Worm (Caenorhabditis elegans): ENCODE measurements around the gene nduc-2.

The nduc-2 gene

ce11 chrIII:2780283-2780682 lies 6.4 kb upstream of the nduc-2 start:
- no peak for TF ChIP-seq unc-39 (tag; optimal IDR thresholded peaks at IDR 0.05)
- no peak for TF ChIP-seq zag-1 (tag; optimal IDR thresholded peaks at IDR 0.05)
- no peak for TF ChIP-seq egl-43 (GFP tag; IDR thresholded peaks at IDR 0.05)
- no peak for TF ChIP-seq saeg-2 (GFP tag; IDR thresholded peaks at IDR 0.05)
- no peak for TF ChIP-seq set-16 (GFP tag; IDR thresholded peaks at IDR 0.05)
- no peak for TF ChIP-seq spr-1 (tag; optimal IDR thresholded peaks at IDR 0.05)
- no peak for TF ChIP-seq mxl-2 (GFP tag; conservative IDR thresholded peaks at IDR 0.05)
- TF ChIP-seq php-3 (GFP tag; IDR thresholded peaks at IDR 0.05), result no peak
- TF ChIP-seq fkh-10 (GFP tag; optimal IDR thresholded peaks at IDR 0.05), result no peak
- no peak for TF ChIP-seq Y75B8A.6 (GFP tag; IDR thresholded peaks at IDR 0.05)
- no peak for TF ChIP-seq hlh-11 (tag; optimal IDR thresholded peaks at IDR 0.05)
- TF ChIP-seq mep-1 (tag; optimal IDR thresholded peaks at IDR 0.05), result no peak
- peak; percentile 5 to 8 for TF ChIP-seq mdl-1 (tag; optimal IDR thresholded peaks at IDR 0.05)
- no peak for TF ChIP-seq skn-1 (tag; optimal IDR thresholded peaks at IDR 0.05)
- TF ChIP-seq lsy-2 (tag; optimal IDR thresholded peaks at IDR 0.05), result no peak
- no peak for TF ChIP-seq vab-7 (GFP tag; IDR thresholded peaks at IDR 0.05)
- no peak for TF ChIP-seq ceh-82 (tag; optimal IDR thresholded peaks at IDR 0.05)
- TF ChIP-seq hlh-30 (tag; optimal IDR thresholded peaks at IDR 0.05; ENCODE audit: insufficient read depth), result peak; percentile 38

- TF ChIP-seq nhr-25 (tag; optimal IDR thresholded peaks at IDR 0.05; ENCODE audit: borderline replicate concordance, insufficient read depth), result no peak
- TF ChIP-seq dpl-1 (GFP tag; optimal IDR thresholded peaks at IDR 0.05), result peak; percentile 76
- no peak for TF ChIP-seq nhr-28 (tag; optimal IDR thresholded peaks at IDR 0.05)
- no peak for TF ChIP-seq daf-8 (GFP tag; IDR thresholded peaks at IDR 0.05)
- TF ChIP-seq lsy-2 (tag; optimal IDR thresholded peaks at IDR 0.05), result peak; percentile 90 to 99
- no peak for TF ChIP-seq saeg-2 (GFP tag; IDR thresholded peaks at IDR 0.05)
- no peak for TF ChIP-seq ceh-20 (GFP tag; IDR thresholded peaks at IDR 0.05)
- no peak for TF ChIP-seq skn-1 (tag; optimal IDR thresholded peaks at IDR 0.05)
- no peak for TF ChIP-seq Y105C5A.15 (GFP tag; IDR thresholded peaks at IDR 0.05)
- TF ChIP-seq rbr-2 (tag; optimal IDR thresholded peaks at IDR 0.05), result peak; percentile 21
- TF ChIP-seq daf-16 (GFP tag; optimal IDR thresholded peaks at IDR 0.05), result no peak
- peak; percentile 13 for TF ChIP-seq daf-16 (tag; optimal IDR thresholded peaks at IDR 0.05)
- TF ChIP-seq madf-5 (GFP tag; IDR thresholded peaks at IDR 0.05), result no peak
- TF ChIP-seq dmd-6 (GFP tag; IDR thresholded peaks at IDR 0.05), result no peak
- TF ChIP-seq mes-2 (tag; optimal IDR thresholded peaks at IDR 0.05; ENCODE audit: poor library complexity, severe bottlenecking), result peak; percentile 66
- TF ChIP-seq pha-4 (GFP tag; IDR thresholded peaks at IDR 0.05), result no peak
- peak; percentile 79 for TF ChIP-seq pha-4 (tag; optimal IDR thresholded peaks at IDR 0.05)
- no peak for TF ChIP-seq lin-39 (tag; optimal IDR thresholded peaks at IDR 0.05)
- no peak for TF ChIP-seq aly-2 (tag; optimal IDR thresholded peaks at IDR 0.05)
- peak; percentile 73 for TF ChIP-seq lin-38 (GFP tag; IDR thresholded peaks at IDR 0.05)
- peak; percentile 18 for TF ChIP-seq fkh-10 (GFP tag; optimal IDR thresholded peaks at IDR 0.05)
- TF ChIP-seq hmg-1.1 (GFP tag; IDR thresholded peaks at IDR 0.05), result 0 out of 2 replicates have a peak, but pooled peaks have one; percentile 27
- TF ChIP-seq mep-1 (tag; optimal IDR thresholded peaks at IDR 0.05), result peak; percentile 28
- TF ChIP-seq hlh-11 (tag; optimal IDR thresholded peaks at IDR 0.05), result peak; percentile 3
- no peak for TF ChIP-seq ZK337.2 (GFP tag; IDR thresholded peaks at IDR 0.05)
- TF ChIP-seq F49E8.2 (tag; optimal IDR thresholded peaks at IDR 0.05; ENCODE audit: borderline replicate concordance), result no peak
These were observed 5.9 kb upstream of the nduc-2 start, which contains the start of gene Y71H2AM.6 for ce11 chrIII:2780793-2781192. Gene Y71H2AM.6 (plus strand): TSS chrIII:2781056.

DNA sequence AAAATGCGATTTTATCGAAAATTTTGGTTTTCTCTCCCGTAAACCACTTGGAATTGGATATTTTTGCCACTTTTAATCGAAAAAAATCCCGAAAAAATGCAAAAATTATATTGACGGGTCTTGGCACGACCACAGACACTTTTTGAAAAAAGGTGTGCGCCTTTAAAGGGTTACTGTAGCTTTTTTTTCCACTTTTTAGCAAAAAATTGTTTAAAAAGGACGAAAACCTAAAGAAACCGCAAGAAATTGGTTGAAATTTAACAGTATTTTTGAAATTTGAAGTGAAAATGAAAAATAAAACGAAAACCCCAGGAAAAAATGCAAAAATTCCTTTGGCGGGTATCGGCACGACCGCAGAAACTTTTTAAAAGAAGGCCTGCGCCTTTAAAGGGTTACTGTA lies 4.8 kb upstream of the nduc-2 start:
- TF ChIP-seq R02D3.7 (tag; optimal IDR thresholded peaks at IDR 0.05) (no peak), nhr-28 (tag; optimal IDR thresholded peaks at IDR 0.05) (no peak), nhr-102 (tag; optimal IDR thresholded peaks at IDR 0.05) (no peak), attf-4 (tag; optimal IDR thresholded peaks at IDR 0.05) (no peak), pha-4 (GFP tag; IDR thresholded peaks at IDR 0.05) (no peak), pha-4 (tag; optimal IDR thresholded peaks at IDR 0.05) (no peak), lin-13 (GFP tag; optimal IDR thresholded peaks at IDR 0.05) (no peak), Y48G9A.11 (GFP tag; IDR thresholded peaks at IDR 0.05) (0 out of 2 replicates have a peak, but pooled peaks have one; percentile 19), unc-62 (GFP tag; optimal IDR thresholded peaks at IDR 0.05 in 1 of 2) (no peak), unc-62 (tag; optimal IDR thresholded peaks at IDR 0.05) (no peak), daf-19 (GFP tag; conservative IDR thresholded peaks at IDR 0.05) (no peak), aha-1 (tag) (peak; percentile 43), lim-7 (GFP tag; IDR thresholded peaks at IDR 0.05) (no peak), hmg-1.1 (GFP tag; IDR thresholded peaks at IDR 0.05) (no peak), mep-1 (tag; optimal IDR thresholded peaks at IDR 0.05) (no peak), nhr-10 (tag; optimal IDR thresholded peaks at IDR 0.05) (no peak), Y5F2A.4 (GFP tag; optimal IDR thresholded peaks at IDR 0.05) (no peak)
